Worm (Caenorhabditis elegans): Measurements from ENCODE around the gene irld-7.

Gene irld-7

ce11 chrIV:6556624-6557368 is 33.4 kb upstream of the irld-7 start, which contains the start of gene try-3 (continued):
- TF ChIP-seq aly-2 (tag; optimal IDR thresholded peaks at IDR 0.05) (no peak), zag-1 (tag; optimal IDR thresholded peaks at IDR 0.05) (no peak), ceh-90 (tag; optimal IDR thresholded peaks at IDR 0.05) (no peak), tlp-1 (tag; optimal IDR thresholded peaks at IDR 0.05) (no peak), vab-15 (tag; optimal IDR thresholded peaks at IDR 0.05) (no peak), ceh-63 (GFP tag; optimal IDR thresholded peaks at IDR 0.05) (no peak), irx-1 (tag; optimal IDR thresholded peaks at IDR 0.05) (peak; percentile 35), F16B12.6 (tag; optimal IDR thresholded peaks at IDR 0.05) (peak; percentile 2)

ce11 chrIV:6560434-6560833 is 29.7 kb upstream of the irld-7 start, which contains the start of gene best-9:
TSS of gene best-9 (plus strand) at chrIV:6560734.
- TF ChIP-seq blmp-1 (tag; optimal IDR thresholded peaks at IDR 0.05) = no peak
- no peak for TF ChIP-seq unc-62 (GFP tag; optimal IDR thresholded peaks at IDR 0.05)
- no peak for TF ChIP-seq lin-39 (tag; optimal IDR thresholded peaks at IDR 0.05)
- no peak for TF ChIP-seq sptf-1 (tag; optimal IDR thresholded peaks at IDR 0.05)
- TF ChIP-seq dsc-1 (tag; optimal IDR thresholded peaks at IDR 0.05) = no peak
- TF ChIP-seq swsn-7 (tag; optimal IDR thresholded peaks at IDR 0.05) = no peak
- TF ChIP-seq nhr-20 (tag; optimal IDR thresholded peaks at IDR 0.05) = no peak
- TF ChIP-seq C34B4.2 (tag; optimal IDR thresholded peaks at IDR 0.05) = no peak
- no peak for TF ChIP-seq isw-1 (GFP tag; IDR thresholded peaks at IDR 0.05)
- TF ChIP-seq ceh-82 (tag; optimal IDR thresholded peaks at IDR 0.05) = no peak
- TF ChIP-seq mef-2 (tag; optimal IDR thresholded peaks at IDR 0.05) = no peak

- TF ChIP-seq fkh-8 (tag; optimal IDR thresholded peaks at IDR 0.05) (no peak), hpl-2 (GFP tag; optimal IDR thresholded peaks at IDR 0.05) (no peak), ceh-88 (GFP tag; IDR thresholded peaks at IDR 0.05) (no peak), snpc-4 (tag; optimal IDR thresholded peaks at IDR 0.05) (no peak), lin-35 (GFP tag; optimal IDR thresholded peaks at IDR 0.05) (no peak), egl-27 (tag; optimal IDR thresholded peaks at IDR 0.05) (no peak), ceh-63 (GFP tag; optimal IDR thresholded peaks at IDR 0.05) (no peak), alr-1 (tag; optimal IDR thresholded peaks at IDR 0.05; ENCODE audit: borderline replicate concordance) (no peak), unc-62 (GFP tag; optimal IDR thresholded peaks at IDR 0.05) (no peak), efl-1 (optimal IDR thresholded peaks at IDR 0.05) (no peak), efl-1 (GFP tag; optimal IDR thresholded peaks at IDR 0.05 in 1 of 2) (no peak), ama-1 (optimal IDR thresholded peaks at IDR 0.05) (no peak), lin-39 (tag; optimal IDR thresholded peaks at IDR 0.05) (no peak), sup-37 (GFP tag; optimal IDR thresholded peaks at IDR 0.05) (no peak), nhr-77 (tag; optimal IDR thresholded peaks at IDR 0.05) (no peak), dsc-1 (tag; optimal IDR thresholded peaks at IDR 0.05) (no peak), mdl-1 (tag; optimal IDR thresholded peaks at IDR 0.05) (no peak)
Measured at ce11 chrIV:6562039-6562438, 28.1 kb upstream of the irld-7 start.

- peak; percentile 13 for TF ChIP-seq snpc-4 (tag; optimal IDR thresholded peaks at IDR 0.05)
- no peak for TF ChIP-seq swsn-7 (tag; optimal IDR thresholded peaks at IDR 0.05)
Measured at ce11 chrIV:6565605-6566004, 24.6 kb upstream of the irld-7 start.

ce11 chrIV:6572238-6572637 is 17.9 kb upstream of the irld-7 start, which contains the start of gene bicd-1:
TSS of gene bicd-1 (minus strand) at chrIV:6572338.
- no peak for TF ChIP-seq isw-1 (GFP tag; IDR thresholded peaks at IDR 0.05)
- TF ChIP-seq rnt-1 (tag; optimal IDR thresholded peaks at IDR 0.05) = no peak
- no peak for TF ChIP-seq C16A3.4 (tag; optimal IDR thresholded peaks at IDR 0.05)
- no peak for TF ChIP-seq ces-1 (GFP tag; optimal IDR thresholded peaks at IDR 0.05)
- TF ChIP-seq elt-3 (tag; optimal IDR thresholded peaks at IDR 0.05) = no peak
- TF ChIP-seq fos-1 (tag; optimal IDR thresholded peaks at IDR 0.05) = no peak

Measured in whole organism, L1 larva.